Fruit fly (Drosophila melanogaster) whole organism, prepupa: ENCODE measurements around the gene CG13784.

ENCODE experiments used
- CG10631 ChIP-seq: fragments of 200-800 bp; sonication (Bioruptor generic); optimal IDR thresholded peaks from 2 replicates; lab custom pipeline; 2016; ENCODE audit warnings: missing biosample characterization, missing genetic modification characterization
- CG11294 ChIP-seq: fragments of 200-800 bp; sonication (Bioruptor generic); IDR thresholded peaks from 2 replicates; pipeline ENCODE4 v1.3.6; 2022; ENCODE audit warnings: missing biosample characterization, missing genetic modification characterization
- CG11762 ChIP-seq: fragments of 200-800 bp; sonication (Bioruptor generic); optimal IDR thresholded peaks from 3 replicates; lab custom pipeline; 2016; ENCODE audit warnings: missing biosample characterization, missing genetic modification characterization; ENCODE audit not compliant: insufficient read depth
- CG11902 ChIP-seq: fragments of 200-800 bp; sonication (Bioruptor generic); optimal IDR thresholded peaks from 3 replicates; lab custom pipeline; 2016; ENCODE audit warnings: missing biosample characterization, missing genetic modification characterization
- CG1621 ChIP-seq: fragments of 200-800 bp; sonication (Bioruptor generic); optimal IDR thresholded peaks from 3 replicates; lab custom pipeline; 2018; ENCODE audit warnings: missing biosample characterization, mild to moderate bottlenecking, missing genetic modification characterization
- CG16779 ChIP-seq: fragments of 200-800 bp; sonication (Bioruptor generic); optimal IDR thresholded peaks from 3 replicates; lab custom pipeline; 2017; ENCODE audit warnings: missing biosample characterization, mild to moderate bottlenecking, missing genetic modification characterization
- CG3032 ChIP-seq: fragments of 200-800 bp; optimal IDR thresholded peaks from 2 replicates; lab custom pipeline; 2019; ENCODE audit warnings: missing biosample characterization, mild to moderate bottlenecking, missing genetic modification characterization, moderate library complexity
- CG3919 ChIP-seq: fragments of 200-800 bp; sonication (Bioruptor generic); optimal IDR thresholded peaks from 3 replicates; lab custom pipeline; 2016; ENCODE audit warnings: missing biosample characterization, missing genetic modification characterization
- CG4318 ChIP-seq: fragments of 200-800 bp; sonication (Bioruptor generic); optimal IDR thresholded peaks from 3 replicates; lab custom pipeline; 2017; ENCODE audit warnings: missing biosample characterization, mild to moderate bottlenecking, missing genetic modification characterization
- CG6808 ChIP-seq: fragments of 200-800 bp; sonication (Bioruptor generic); optimal IDR thresholded peaks from 3 replicates; lab custom pipeline; 2017; ENCODE audit warnings: missing biosample characterization, missing genetic modification characterization, mild to moderate bottlenecking, moderate library complexity, missing genetic modification reagents
- CG6854 ChIP-seq: fragments of 200-800 bp; sonication (Bioruptor generic); optimal IDR thresholded peaks from 2 replicates; lab custom pipeline; 2017; ENCODE audit warnings: missing biosample characterization, mild to moderate bottlenecking, missing genetic modification characterization
- CG8119 ChIP-seq: fragments of 200-800 bp; sonication (Bioruptor generic); IDR thresholded peaks from 3 replicates; pipeline ENCODE4 v1.3.6; 2022; ENCODE audit warnings: missing biosample characterization, missing genetic modification characterization
- CG9139 ChIP-seq: fragments of 200-800 bp; sonication (Bioruptor generic); optimal IDR thresholded peaks from 3 replicates; lab custom pipeline; 2017; ENCODE audit warnings: missing biosample characterization, mild to moderate bottlenecking, missing genetic modification characterization
- Eip75B ChIP-seq: fragments of 200-800 bp; sonication (Bioruptor generic); optimal IDR thresholded peaks from 3 replicates; lab custom pipeline; 2016; ENCODE audit warnings: missing biosample characterization, missing genetic modification characterization
- Eip78C ChIP-seq: fragments of 200-800 bp; sonication (Bioruptor generic); peaks from one replicate; lab custom pipeline; 2016; ENCODE audit warnings: missing biosample characterization, missing genetic modification characterization
- Eip93F ChIP-seq: fragments of 200-800 bp; sonication (Bioruptor generic); optimal IDR thresholded peaks from 2 replicates; lab custom pipeline; 2016; ENCODE audit warnings: missing biosample characterization, mild to moderate bottlenecking, missing genetic modification characterization
- Ets21C ChIP-seq: fragments of 200-800 bp; sonication (Bioruptor generic); optimal IDR thresholded peaks from 3 replicates; lab custom pipeline; 2016; ENCODE audit warnings: missing biosample characterization, missing genetic modification characterization
- Hr38 ChIP-seq: sonication (Bioruptor generic); optimal IDR thresholded peaks from 2 replicates; lab custom pipeline; 2016; ENCODE audit warnings: missing biosample characterization, missing genetic modification characterization
- Hr4 ChIP-seq: fragments of 200-800 bp; sonication (Bioruptor generic); optimal IDR thresholded peaks from 3 replicates; lab custom pipeline; 2016; ENCODE audit warnings: missing biosample characterization, missing genetic modification characterization
- Lpt ChIP-seq: fragments of 200-800 bp; sonication (Bioruptor generic); optimal IDR thresholded peaks from 3 replicates; lab custom pipeline; 2016; ENCODE audit warnings: missing biosample characterization, missing genetic modification characterization
- Met ChIP-seq: fragments of 200-800 bp; sonication (Bioruptor generic); optimal IDR thresholded peaks from 3 replicates; lab custom pipeline; 2016; ENCODE audit warnings: missing biosample characterization, missing genetic modification characterization
- OdsH ChIP-seq: fragments of 200-800 bp; sonication (Bioruptor generic); optimal IDR thresholded peaks from 3 replicates; lab custom pipeline; 2016; ENCODE audit warnings: missing biosample characterization, missing genetic modification characterization
- Sox102F ChIP-seq: fragments of 200-800 bp; sonication (Bioruptor generic); optimal IDR thresholded peaks from 2 replicates; lab custom pipeline; 2016; ENCODE audit warnings: missing biosample characterization, mild to moderate bottlenecking, missing genetic modification characterization
- Sox14 ChIP-seq: fragments of 200-800 bp; sonication (Bioruptor generic); optimal IDR thresholded peaks from 3 replicates; lab custom pipeline; 2016; ENCODE audit warnings: missing biosample characterization, missing genetic modification characterization
- Sox15 ChIP-seq: fragments of 200-800 bp; sonication (Bioruptor generic); optimal IDR thresholded peaks from 3 replicates; lab custom pipeline; 2016; ENCODE audit warnings: missing biosample characterization, missing genetic modification characterization
- acj6 ChIP-seq: fragments of 200-800 bp; sonication (Bioruptor generic); optimal IDR thresholded peaks from 3 replicates; lab custom pipeline; 2016; ENCODE audit warnings: missing biosample characterization, missing genetic modification characterization
- cyc ChIP-seq: fragments of 200-800 bp; sonication (Bioruptor generic); optimal IDR thresholded peaks from 3 replicates; lab custom pipeline; 2016; ENCODE audit warnings: missing biosample characterization, missing genetic modification characterization
- dac ChIP-seq: fragments of 200-800 bp; sonication (Bioruptor generic); optimal IDR thresholded peaks from 2 replicates; lab custom pipeline; 2017; ENCODE audit warnings: missing biosample characterization, mild to moderate bottlenecking, missing genetic modification characterization
- dsx ChIP-seq: fragments of 200-800 bp; optimal IDR thresholded peaks from 3 replicates; lab custom pipeline; 2019; ENCODE audit warnings: missing biosample characterization, mild to moderate bottlenecking, missing genetic modification characterization, moderate library complexity; ENCODE audit not compliant: poor library complexity, severe bottlenecking
- esn ChIP-seq: fragments of 200-800 bp; sonication (Bioruptor generic); optimal IDR thresholded peaks from 2 replicates; lab custom pipeline; 2016; ENCODE audit warnings: missing biosample characterization, mild to moderate bottlenecking, missing genetic modification characterization, moderate library complexity
- fd59A ChIP-seq: fragments of 200-800 bp; sonication (Bioruptor generic); optimal IDR thresholded peaks from 2 replicates; lab custom pipeline; 2017; ENCODE audit warnings: missing biosample characterization, mild to moderate bottlenecking, missing genetic modification characterization, missing genetic modification reagents
- fkh ChIP-seq: fragments of 200-800 bp; sonication (Bioruptor generic); optimal IDR thresholded peaks from 3 replicates; lab custom pipeline; 2017; ENCODE audit warnings: missing biosample characterization, mild to moderate bottlenecking, missing genetic modification characterization, moderate library complexity
- salr ChIP-seq, 2 experiments: fragments of 200-800 bp; sonication (Bioruptor generic); optimal IDR thresholded peaks; 3 replicates each; lab custom pipeline; 2016 to 2018; ENCODE audit warnings: missing biosample characterization in 2 of 2, missing genetic modification characterization in 2 of 2, mild to moderate bottlenecking in 1 of 2
- spab ChIP-seq: fragments of 200-800 bp; sonication (Bioruptor generic); optimal IDR thresholded peaks from 2 replicates; lab custom pipeline; 2017; ENCODE audit warnings: missing biosample characterization, mild to moderate bottlenecking, missing genetic modification characterization, missing genetic modification reagents
- ss ChIP-seq, 2 experiments: fragments of 200-800 bp; sonication (Bioruptor generic); optimal IDR thresholded peaks; 2 replicates in 1 of 2; 3 replicates in 1 of 2; lab custom pipeline; 2017 to 2018; ENCODE audit warnings: mild to moderate bottlenecking in 2 of 2, missing biosample characterization in 2 of 2, missing genetic modification characterization in 2 of 2, moderate library complexity in 1 of 2
- svp ChIP-seq: fragments of 200-800 bp; sonication (Bioruptor generic); peaks from one replicate; lab custom pipeline; 2016; ENCODE audit warnings: missing biosample characterization, missing genetic modification characterization
- topi ChIP-seq: fragments of 200-800 bp; sonication (Bioruptor generic); optimal IDR thresholded peaks from 3 replicates; lab custom pipeline; 2016; ENCODE audit warnings: missing biosample characterization, missing genetic modification characterization
- vri ChIP-seq: fragments of 200-800 bp; sonication (Bioruptor generic); optimal IDR thresholded peaks from 3 replicates; lab custom pipeline; 2016; ENCODE audit warnings: missing biosample characterization, mild to moderate bottlenecking, missing genetic modification characterization

CG13784 gene

dm6 chr2L:7217059-7217458, 2.8 kb downstream of the CG13784 start:
- no peak for TF ChIP-seq Sox102F (GFP tag; lab: Kevin White, UChicago)
- no peak for TF ChIP-seq Lpt (GFP tag; lab: Kevin White, UChicago)
- no peak for TF ChIP-seq CG11902 (GFP tag; lab: Kevin White, UChicago)
- TF ChIP-seq esn = no peak
- no peak for TF ChIP-seq topi
- TF ChIP-seq Eip78C (GFP tag; lab: Kevin White, UChicago) = peak; percentile 45
- TF ChIP-seq fkh = peak; percentile 50
- TF ChIP-seq dac = no peak

- TF ChIP-seq ss (GFP tag; optimal IDR thresholded peaks at IDR 0.05; lab: Kevin White, UChicago) (peak in 1 of 2 experiments; percentile 66), OdsH (no peak), salr (GFP tag; optimal IDR thresholded peaks at IDR 0.05; lab: Kevin White, UChicago) (no peak), Eip93F (GFP tag; lab: Kevin White, UChicago) (no peak), vri (GFP tag; lab: Kevin White, UChicago) (no peak), Hr38 (GFP tag; lab: Kevin White, UChicago) (no peak), CG1621 (tag; lab: Kevin White, UChicago) (no peak), CG3032 (tag; lab: Kevin White, UChicago) (no peak), dsx (GFP tag; lab: Kevin White, UChicago) (no peak), Eip78C (GFP tag; lab: Kevin White, UChicago) (peak; percentile 50), svp (GFP tag; lab: Kevin White, UChicago) (peak; percentile 34), cyc (GFP tag; lab: Kevin White, UChicago) (no peak), CG8119 (GFP tag; lab: Robert Waterston, UW) (no peak), CG6808 (GFP tag; lab: Kevin White, UChicago) (no peak), Sox102F (GFP tag; lab: Kevin White, UChicago) (peak; percentile 3), Sox14 (GFP tag; lab: Kevin White, UChicago) (no peak), CG10631 (GFP tag; lab: Kevin White, UChicago) (no peak), acj6 (GFP tag; lab: Kevin White, UChicago) (no peak), CG11902 (GFP tag; lab: Kevin White, UChicago) (no peak)
- TF ChIP-seq, all 60 proteins: peak for 4
These were observed 3.6 kb downstream of the CG13784 start for dm6 chr2L:7216272-7216671.

- TF ChIP-seq esn (no peak), fkh (peak; percentile 82)
These were observed 4.2 kb downstream of the CG13784 start for dm6 chr2L:7215657-7216056.

dm6 chr2L:7214885-7215284, 4.9 kb downstream of the CG13784 start:
- TF ChIP-seq CG3032 (tag; lab: Kevin White, UChicago) = no peak
- TF ChIP-seq fkh = peak; percentile 51
- peak; percentile 77 for TF ChIP-seq vri (GFP tag; lab: Kevin White, UChicago)
- peak in 1 of 2 experiments; percentile 23 for TF ChIP-seq ss (GFP tag; optimal IDR thresholded peaks at IDR 0.05; lab: Kevin White, UChicago)
- TF ChIP-seq CG10631 (GFP tag; lab: Kevin White, UChicago) = no peak
- peak; percentile 68 for TF ChIP-seq Eip78C (GFP tag; lab: Kevin White, UChicago)
- no peak for TF ChIP-seq OdsH
- peak; percentile 74 for TF ChIP-seq svp (GFP tag; lab: Kevin White, UChicago)
- TF ChIP-seq Eip93F (GFP tag; lab: Kevin White, UChicago) = peak; percentile 39
- no peak for TF ChIP-seq CG16779 (tag; lab: Kevin White, UChicago)

dm6 chr2L:7213532-7213931, 6.3 kb downstream of the CG13784 start:
- no peak for TF ChIP-seq CG6854 (GFP tag; lab: Kevin White, UChicago)
- peak; percentile 98 for TF ChIP-seq svp (GFP tag; lab: Kevin White, UChicago)

DNA sequence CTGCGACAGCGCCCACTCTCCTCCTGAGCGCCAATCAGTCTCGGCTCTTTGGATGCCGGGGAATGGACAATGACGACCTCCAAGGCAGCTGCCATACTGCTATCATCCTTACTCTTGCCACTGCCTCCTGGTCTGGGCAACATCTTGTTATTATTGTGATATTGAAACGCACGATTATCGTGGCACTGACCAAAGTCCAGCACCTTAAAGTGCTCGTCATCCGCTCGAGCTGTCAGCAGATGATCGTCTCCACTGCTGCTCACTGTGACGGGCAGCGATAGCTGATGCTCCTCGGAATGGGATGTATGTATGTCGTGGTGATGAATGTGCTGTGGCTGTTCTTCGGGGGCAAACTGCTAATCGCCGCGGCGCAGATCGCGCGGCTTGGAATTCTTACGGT, 12.2 kb downstream of the CG13784 start:
- peak; percentile 27 for TF ChIP-seq spab (GFP tag; lab: Kevin White, UChicago)
- no peak for TF ChIP-seq Met (GFP tag; lab: Kevin White, UChicago)
- TF ChIP-seq ss (GFP tag; optimal IDR thresholded peaks at IDR 0.05; lab: Kevin White, UChicago) = peak; percentile 55 to 70
- peak; percentile 64 for TF ChIP-seq CG6808 (GFP tag; lab: Kevin White, UChicago)
- no peak for TF ChIP-seq CG11762 (GFP tag; lab: Kevin White, UChicago)
- TF ChIP-seq CG9139 = peak; percentile 71
- TF ChIP-seq CG3919 (GFP tag; lab: Kevin White, UChicago) = no peak
- TF ChIP-seq Ets21C = no peak
- TF ChIP-seq topi = no peak
- TF ChIP-seq CG3032 (tag; lab: Kevin White, UChicago) = no peak
- no peak for TF ChIP-seq Hr38 (GFP tag; lab: Kevin White, UChicago)
- no peak for TF ChIP-seq Hr4
- peak; percentile 6 for TF ChIP-seq CG6854 (GFP tag; lab: Kevin White, UChicago)
- peak; percentile 39 for TF ChIP-seq Eip78C (GFP tag; lab: Kevin White, UChicago)
- no peak for TF ChIP-seq Eip75B (GFP tag; lab: Kevin White, UChicago)
- no peak for TF ChIP-seq Sox15 (GFP tag; lab: Kevin White, UChicago)
- no peak for TF ChIP-seq CG4318
- no peak for TF ChIP-seq CG11294 (GFP tag; lab: Robert Waterston, UW)
- no peak for TF ChIP-seq acj6 (GFP tag; lab: Kevin White, UChicago)
- no peak for TF ChIP-seq Lpt (GFP tag; lab: Kevin White, UChicago)
- TF ChIP-seq svp (GFP tag; lab: Kevin White, UChicago) = peak; percentile 83
- no peak for TF ChIP-seq cyc (GFP tag; lab: Kevin White, UChicago)
- TF ChIP-seq Sox14 (GFP tag; lab: Kevin White, UChicago) = no peak
- no peak for TF ChIP-seq fd59A
